Fruit fly (Drosophila melanogaster) whole organism, embryonic: ENCODE data around the gene CG13131.

ENCODE experiments used
- Atf6 ChIP-seq: fragments of 200-800 bp; sonication (Bioruptor generic); IDR thresholded peaks from 2 replicates; pipeline ENCODE4 v1.3.6; 2022; ENCODE audit warnings: missing biosample characterization, missing genetic modification characterization
- Awh ChIP-seq: fragments of 200-800 bp; sonication (Bioruptor generic); IDR thresholded peaks from 2 replicates; pipeline ENCODE4, ENCODE4 v1.3.6; 2022; ENCODE audit warnings: missing biosample characterization, missing genetic modification characterization
- BEAF-32 ChIP-seq: fragments of 200-800 bp; sonication (Bioruptor generic); optimal IDR thresholded peaks from 3 replicates; lab custom pipeline; 2017; ENCODE audit warnings: missing biosample characterization, missing genetic modification characterization, mild to moderate bottlenecking, moderate library complexity, missing genetic modification reagents
- CG10431 ChIP-seq: fragments of 200-800 bp; sonication (Bioruptor generic); optimal IDR thresholded peaks from 3 replicates; lab custom pipeline; 2018; ENCODE audit warnings: missing biosample characterization, mild to moderate bottlenecking, missing genetic modification characterization
- CG10543 ChIP-seq: fragments of 200-800 bp; sonication (Bioruptor generic); optimal IDR thresholded peaks from 3 replicates; lab custom pipeline; 2017; ENCODE audit warnings: missing biosample characterization, mild to moderate bottlenecking, missing genetic modification characterization, moderate library complexity
- CG11085 ChIP-seq: fragments of 200-800 bp; sonication (Bioruptor generic); IDR thresholded peaks from 2 replicates; pipeline ENCODE4 v1.3.6; 2022; ENCODE audit warnings: missing biosample characterization, missing genetic modification characterization
- CG14710 ChIP-seq: fragments of 200-800 bp; sonication (Bioruptor generic); optimal IDR thresholded peaks from 3 replicates; lab custom pipeline; 2019; ENCODE audit warnings: missing biosample characterization, mild to moderate bottlenecking, missing genetic modification characterization, moderate library complexity
- CG14860 ChIP-seq: fragments of 200-800 bp; sonication (Bioruptor generic); IDR thresholded peaks from 3 replicates; pipeline ENCODE4 v1.3.6; 2022; ENCODE audit warnings: missing biosample characterization, missing genetic modification characterization; ENCODE audit not compliant: partially characterized antibody
- CG15514 ChIP-seq: fragments of 200-800 bp; sonication (Bioruptor generic); optimal IDR thresholded peaks from 3 replicates; lab custom pipeline; 2017; ENCODE audit warnings: missing biosample characterization, missing genetic modification characterization, mild to moderate bottlenecking, moderate library complexity, missing genetic modification reagents
- CG1647 ChIP-seq: fragments of 200-800 bp; sonication (Bioruptor generic); optimal IDR thresholded peaks from 3 replicates; lab custom pipeline; 2016; ENCODE audit warnings: missing biosample characterization, missing genetic modification characterization
- CG17186 ChIP-seq: fragments of 200-800 bp; sonication (Bioruptor generic); optimal IDR thresholded peaks from 3 replicates; lab custom pipeline; 2017; ENCODE audit warnings: missing biosample characterization, missing genetic modification reagents, missing genetic modification characterization
- CG2199 ChIP-seq: fragments of 200-800 bp; sonication (Bioruptor generic); IDR thresholded peaks from 3 replicates; pipeline ENCODE4 v1.3.6; 2022; ENCODE audit warnings: missing biosample characterization, missing genetic modification characterization
- CG2202 ChIP-seq: fragments of 200-800 bp; sonication (Bioruptor generic); optimal IDR thresholded peaks from 2 replicates; lab custom pipeline; 2018; ENCODE audit warnings: missing biosample characterization, mild to moderate bottlenecking, missing genetic modification characterization
- CG30020 ChIP-seq: fragments of 200-800 bp; optimal IDR thresholded peaks from 2 replicates; lab custom pipeline; 2019; ENCODE audit warnings: missing biosample characterization, mild to moderate bottlenecking, missing genetic modification characterization, moderate library complexity
- CG31365 ChIP-seq: fragments of 200-800 bp; sonication (Bioruptor generic); optimal IDR thresholded peaks from 2 replicates; lab custom pipeline; 2018; ENCODE audit warnings: missing biosample characterization, mild to moderate bottlenecking, missing genetic modification characterization
- CG4404 ChIP-seq: fragments of 200-800 bp; sonication (Bioruptor generic); IDR thresholded peaks from 2 replicates; pipeline ENCODE4 v1.3.6; 2022; ENCODE audit warnings: missing biosample characterization, missing genetic modification characterization
- CG6791 ChIP-seq: fragments of 200-800 bp; sonication (Bioruptor generic); IDR thresholded peaks from 3 replicates; pipeline ENCODE4 v1.3.6; 2022; ENCODE audit warnings: missing biosample characterization, missing genetic modification characterization; ENCODE audit not compliant: partially characterized antibody
- CG7271 ChIP-seq: fragments of 200-800 bp; sonication (Bioruptor generic); optimal IDR thresholded peaks from 2 replicates; lab custom pipeline; 2018; ENCODE audit warnings: missing biosample characterization, mild to moderate bottlenecking, missing genetic modification characterization, moderate library complexity
- CG7839 ChIP-seq: fragments of 200-800 bp; sonication (Bioruptor generic); optimal IDR thresholded peaks from 3 replicates; lab custom pipeline; 2018; ENCODE audit warnings: missing biosample characterization, mild to moderate bottlenecking, missing genetic modification characterization, moderate library complexity
- CG8765 ChIP-seq: fragments of 200-800 bp; sonication (Bioruptor generic); IDR thresholded peaks from 2 replicates; pipeline ENCODE4 v1.3.6; 2022; ENCODE audit warnings: missing biosample characterization, missing genetic modification characterization
- CHES-1-like ChIP-seq: fragments of 200-800 bp; sonication (Bioruptor generic); optimal IDR thresholded peaks from 2 replicates; lab custom pipeline; 2016; ENCODE audit warnings: missing biosample characterization, missing genetic modification characterization
- Camta ChIP-seq: fragments of 200-800 bp; sonication (Bioruptor generic); optimal IDR thresholded peaks from 2 replicates; lab custom pipeline; 2016; ENCODE audit warnings: missing biosample characterization, missing genetic modification characterization
- Dll ChIP-seq: fragments of 200-800 bp; sonication (Bioruptor generic); IDR thresholded peaks from 4 replicates; pipeline ENCODE4 v1.3.6; 2022; ENCODE audit warnings: missing biosample characterization, missing genetic modification characterization; ENCODE audit not compliant: partially characterized antibody
- Elba2 ChIP-seq: fragments of 200-800 bp; sonication (Bioruptor generic); optimal IDR thresholded peaks from 3 replicates; lab custom pipeline; 2016; ENCODE audit warnings: missing biosample characterization, missing genetic modification characterization
- Ets65A ChIP-seq: fragments of 200-800 bp; sonication (Bioruptor generic); peaks from one replicate; lab custom pipeline; 2016; ENCODE audit warnings: missing biosample characterization, missing genetic modification characterization
- HLH54F ChIP-seq: fragments of 200-800 bp; sonication (Bioruptor generic); optimal IDR thresholded peaks from 3 replicates; lab custom pipeline; 2016; ENCODE audit warnings: missing biosample characterization, missing genetic modification characterization
- Kr ChIP-seq: fragments of 200-800 bp; sonication (Bioruptor generic); optimal IDR thresholded peaks from 2 replicates; lab custom pipeline; 2017; ENCODE audit warnings: missing biosample characterization, mild to moderate bottlenecking, missing genetic modification characterization
- Lhr ChIP-seq: fragments of 200-800 bp; sonication (Bioruptor generic); optimal IDR thresholded peaks from 3 replicates; lab custom pipeline; 2017; ENCODE audit warnings: mild to moderate bottlenecking, missing biosample characterization, missing genetic modification reagents, missing genetic modification characterization
- Lim3 ChIP-seq: fragments of 200-800 bp; sonication (Bioruptor generic); IDR thresholded peaks from 2 replicates; pipeline ENCODE4 v1.3.6; 2022; ENCODE audit warnings: missing biosample characterization, missing genetic modification characterization
- Sin3A ChIP-seq: fragments of >200 bp; optimal IDR thresholded peaks from 2 replicates; lab custom pipeline; 2018
- bigmax ChIP-seq: fragments of 200-800 bp; sonication (Bioruptor generic); optimal IDR thresholded peaks from 2 replicates; lab custom pipeline; 2018; ENCODE audit warnings: missing biosample characterization, mild to moderate bottlenecking, missing genetic modification characterization
- bowl ChIP-seq: fragments of 200-800 bp; sonication (Bioruptor generic); IDR thresholded peaks from 2 replicates; pipeline ENCODE4 v1.3.6; 2022; ENCODE audit warnings: missing biosample characterization, missing genetic modification characterization
- danr ChIP-seq: fragments of 200-800 bp; sonication (Bioruptor generic); IDR thresholded peaks from 2 replicates; pipeline ENCODE4 v1.3.6; 2022; ENCODE audit warnings: missing biosample characterization, missing genetic modification characterization
- exex ChIP-seq: fragments of 200-800 bp; sonication (Bioruptor generic); optimal IDR thresholded peaks from 4 replicates; lab custom pipeline; 2018; ENCODE audit warnings: missing biosample characterization, mild to moderate bottlenecking, missing genetic modification characterization, moderate library complexity
- eyg ChIP-seq: fragments of 200-800 bp; sonication (Bioruptor generic); optimal IDR thresholded peaks from 3 replicates; lab custom pipeline; 2016; ENCODE audit warnings: missing biosample characterization, missing genetic modification characterization
- fd3F ChIP-seq: fragments of 200-800 bp; sonication (Bioruptor generic); optimal IDR thresholded peaks from 2 replicates; lab custom pipeline; 2018; ENCODE audit warnings: missing biosample characterization, mild to moderate bottlenecking, missing genetic modification characterization, moderate library complexity
- grn ChIP-seq: fragments of 200-800 bp; sonication (Bioruptor generic); optimal IDR thresholded peaks from 3 replicates; lab custom pipeline; 2017; ENCODE audit warnings: missing biosample characterization, missing genetic modification characterization
- lab ChIP-seq: fragments of 200-800 bp; sonication (Bioruptor generic); optimal IDR thresholded peaks from 3 replicates; lab custom pipeline; 2017; ENCODE audit warnings: missing biosample characterization, missing genetic modification characterization, mild to moderate bottlenecking, moderate library complexity, missing genetic modification reagents
- mam ChIP-seq: fragments of 200-800 bp; sonication (Bioruptor generic); optimal IDR thresholded peaks from 3 replicates; lab custom pipeline; 2016; ENCODE audit warnings: missing biosample characterization, missing genetic modification characterization
- oc ChIP-seq: fragments of 200-800 bp; sonication (Bioruptor generic); optimal IDR thresholded peaks from 2 replicates; lab custom pipeline; 2018; ENCODE audit warnings: missing biosample characterization, mild to moderate bottlenecking, missing genetic modification characterization, moderate library complexity
- pros ChIP-seq: fragments of 200-800 bp; sonication (Bioruptor generic); optimal IDR thresholded peaks from 3 replicates; lab custom pipeline; 2019; ENCODE audit warnings: missing biosample characterization, mild to moderate bottlenecking, missing genetic modification characterization, moderate library complexity
- ranshi ChIP-seq: fragments of 200-800 bp; sonication (Bioruptor generic); IDR thresholded peaks from 2 replicates; pipeline ENCODE4 v1.3.6; 2022; ENCODE audit warnings: missing biosample characterization, missing genetic modification characterization
- rib ChIP-seq: fragments of 200-800 bp; sonication (Bioruptor generic); IDR thresholded peaks from 2 replicates; pipeline ENCODE4 v1.3.6; 2022; ENCODE audit warnings: missing biosample characterization, missing genetic modification characterization
- sd ChIP-seq: fragments of 200-800 bp; sonication (Bioruptor generic); optimal IDR thresholded peaks from 3 replicates; lab custom pipeline; 2018; ENCODE audit warnings: missing biosample characterization, mild to moderate bottlenecking, missing genetic modification characterization, moderate library complexity
- sisA ChIP-seq: fragments of 200-800 bp; sonication (Bioruptor generic); IDR thresholded peaks from 2 replicates; pipeline ENCODE4 v1.3.6; 2022; ENCODE audit warnings: missing biosample characterization, missing genetic modification characterization
- tgo ChIP-seq: fragments of 200-800 bp; sonication (Bioruptor generic); IDR thresholded peaks from 3 replicates; pipeline ENCODE4 v1.3.6; 2022; ENCODE audit warnings: missing biosample characterization, missing genetic modification characterization
- twi ChIP-seq: fragments of 200-800 bp; optimal IDR thresholded peaks from 2 replicates; lab custom pipeline; 2019; ENCODE audit warnings: missing biosample characterization, mild to moderate bottlenecking, missing genetic modification characterization, moderate library complexity
- usp ChIP-seq: fragments of >200 bp; optimal IDR thresholded peaks from 2 replicates; lab custom pipeline; 2017; ENCODE audit warnings: missing biosample characterization, missing genetic modification characterization
- vvl ChIP-seq: fragments of 200-800 bp; sonication (Bioruptor generic); IDR thresholded peaks from 2 replicates; pipeline ENCODE4 v1.3.6; 2022; ENCODE audit warnings: missing biosample characterization, missing genetic modification characterization
- zen ChIP-seq: fragments of 200-800 bp; sonication (Bioruptor generic); optimal IDR thresholded peaks from 3 replicates; lab custom pipeline; 2018; ENCODE audit warnings: missing biosample characterization, mild to moderate bottlenecking, missing genetic modification characterization, moderate library complexity

The CG13131 gene

dm6 chr2L:9984078-9984772 is 33.0 kb downstream of the CG13131 start, which contains the start of gene bib (continued):
- TF ChIP-seq pros (peak; percentile 60), grn (GFP tag; lab: Kevin White, UChicago) (peak; percentile 46), CG2199 (GFP tag; lab: Robert Waterston, UW) (0 out of 3 replicates have a peak, but pooled peaks have one; percentile 29), HLH54F (GFP tag; lab: Kevin White, UChicago) (peak; percentile 19), CG10431 (GFP tag; lab: Kevin White, UChicago) (peak; percentile 85), CG7839 (tag; lab: Kevin White, UChicago) (peak; percentile 91), CG15514 (GFP tag; lab: Kevin White, UChicago) (peak; percentile 52), CG14860 (GFP tag; lab: Robert Waterston, UW) (no peak), sisA (peak; percentile 51), Camta (GFP tag; lab: Kevin White, UChicago) (no peak), oc (tag; lab: Kevin White, UChicago) (peak; percentile 73), CG11085 (no peak), CG10543 (GFP tag; lab: Kevin White, UChicago) (peak; percentile 53), exex (tag; lab: Kevin White, UChicago) (peak; percentile 31), Sin3A (lab: Kevin White, UChicago) (no peak), sd (peak; percentile 33), CG17186 (GFP tag; lab: Kevin White, UChicago) (peak; percentile 41), Elba2 (no peak), BEAF-32 (GFP tag; lab: Kevin White, UChicago) (no peak), vvl (GFP tag; lab: Robert Waterston, UW) (peak; percentile 74), lab (GFP tag; lab: Kevin White, UChicago) (peak; percentile 88), CG31365 (tag; lab: Kevin White, UChicago) (no peak), CG30020 (tag; lab: Kevin White, UChicago) (peak; percentile 90), CG7271 (peak; percentile 16), danr (GFP tag; lab: Robert Waterston, UW) (peak; percentile 56; the same call in 1 of the 2 replicates), rib (no peak), Awh (GFP tag; lab: Robert Waterston, UW) (peak; percentile 56; the same call in 1 of the 2 replicates), usp (GFP tag; lab: Kevin White, UChicago) (no peak), twi (tag; lab: Kevin White, UChicago) (peak; percentile 76), Lhr (GFP tag; lab: Kevin White, UChicago) (peak; percentile 71), mam (peak; percentile 4), Lim3 (GFP tag; lab: Robert Waterston, UW) (no peak), fd3F (GFP tag; lab: Kevin White, UChicago) (peak; percentile 52), Atf6 (GFP tag; lab: Robert Waterston, UW) (peak; percentile 62), Ets65A (GFP tag; lab: Kevin White, UChicago) (no peak), eyg (GFP tag; lab: Kevin White, UChicago) (no peak), ranshi (peak; percentile 14; the same call in 1 of the 2 replicates), tgo (peak; percentile 58), CG1647 (GFP tag; lab: Kevin White, UChicago) (no peak), bowl (GFP tag; lab: Robert Waterston, UW) (0 out of 2 replicates have a peak, but pooled peaks have one; percentile 26), Kr (GFP tag; lab: Kevin White, UChicago) (no peak), CG14710 (tag; lab: Kevin White, UChicago) (peak; percentile 94), CG4404 (peak; percentile 85), Dll (GFP tag; lab: Robert Waterston, UW) (no peak), CG6791 (GFP tag; lab: Robert Waterston, UW) (peak; percentile 43; the same call in 1 of the 3 replicates), CG2202 (peak; percentile 86), CG8765 (GFP tag; lab: Robert Waterston, UW) (peak; percentile 39; the same call in 1 of the 2 replicates), zen (tag; lab: Kevin White, UChicago) (peak; percentile 87), bigmax (no peak), CHES-1-like (peak; percentile 21)
